Worm (Caenorhabditis elegans) whole organism, early embryonic: ENCODE results near the gene sym-1.

Source experiments
- B0310.2 ChIP-seq: sonication (generic microtip); optimal IDR thresholded peaks from 2 replicates; lab custom pipeline; 2016; ENCODE audit warnings: mild to moderate bottlenecking, missing genetic modification characterization, missing compliant biosample characterization
- F13C5.2 ChIP-seq: sonication (generic microtip); optimal IDR thresholded peaks from 2 replicates; lab custom pipeline; 2017; ENCODE audit warnings: mild to moderate bottlenecking, missing genetic modification characterization, inconsistent platforms, missing compliant biosample characterization
- aly-1 ChIP-seq: sonication (generic microtip); optimal IDR thresholded peaks from 2 replicates; lab custom pipeline; 2016; ENCODE audit warnings: missing genetic modification characterization, missing compliant biosample characterization
- ama-1 ChIP-seq: fragments of 150-350 bp; optimal IDR thresholded peaks from 2 replicates; lab custom pipeline; 2014
- ceh-13 ChIP-seq: fragments of 200-800 bp; sonication (Bioruptor generic); optimal IDR thresholded peaks from 2 replicates; lab custom pipeline; 2018; ENCODE audit warnings: mild to moderate bottlenecking, missing genetic modification characterization, missing compliant biosample characterization
- ceh-36 ChIP-seq: sonication (generic microtip); optimal IDR thresholded peaks from 2 replicates; lab custom pipeline; 2016; ENCODE audit warnings: missing genetic modification characterization, inconsistent platforms, missing compliant biosample characterization
- ets-7 ChIP-seq: sonication (generic microtip); optimal IDR thresholded peaks from 2 replicates; lab custom pipeline; 2016; ENCODE audit warnings: missing genotype, missing genetic modification characterization, missing compliant biosample characterization
- flt-1 ChIP-seq: fragments of 200-800 bp; sonication (Bioruptor generic); IDR thresholded peaks from 2 replicates; pipeline ENCODE4 v1.3.6; 2022; ENCODE audit warnings: missing genetic modification characterization, missing compliant biosample characterization
- hmbx-1 ChIP-seq: sonication (generic microtip); optimal IDR thresholded peaks from 2 replicates; lab custom pipeline; 2016; ENCODE audit warnings: mild to moderate bottlenecking, missing genetic modification characterization, missing compliant biosample characterization
- hmg-4 ChIP-seq: fragments of 200-800 bp; sonication (Bioruptor generic); optimal IDR thresholded peaks from 2 replicates; lab custom pipeline; 2018; ENCODE audit warnings: mild to moderate bottlenecking, missing genetic modification characterization, missing compliant biosample characterization
- hnd-1 ChIP-seq: sonication (generic microtip); optimal IDR thresholded peaks from 2 replicates; lab custom pipeline; 2016; ENCODE audit warnings: missing genetic modification characterization, missing compliant biosample characterization
- pes-1 ChIP-seq: fragments of 200-800 bp; sonication (Bioruptor generic); IDR thresholded peaks from 2 replicates; pipeline ENCODE4 v1.3.6; 2022; ENCODE audit warnings: missing genetic modification reagents, missing genetic modification characterization, missing compliant biosample characterization
- scrt-1 ChIP-seq: fragments of 200-800 bp; sonication (Bioruptor generic); IDR thresholded peaks from 2 replicates; pipeline ENCODE4 v1.3.6; 2022; ENCODE audit warnings: missing genetic modification characterization, missing compliant biosample characterization
- sea-1 ChIP-seq: fragments of 200-800 bp; sonication (Bioruptor generic); conservative IDR thresholded peaks from 2 replicates; pipeline ENCODE4 v1.3.6; 2022; ENCODE audit warnings: missing genetic modification characterization, missing compliant biosample characterization
- tbx-11 ChIP-seq: fragments of 200-800 bp; sonication (Bioruptor generic); IDR thresholded peaks from 2 replicates; pipeline ENCODE4 v1.3.6; 2022; ENCODE audit warnings: missing genetic modification characterization, missing compliant biosample characterization
- tbx-37 ChIP-seq: fragments of 200-800 bp; sonication (Bioruptor generic); conservative IDR thresholded peaks from 2 replicates; pipeline ENCODE4 v1.3.6; 2022; ENCODE audit warnings: missing genetic modification reagents, missing genetic modification characterization, missing compliant biosample characterization
- tra-4 ChIP-seq: sonication (generic microtip); optimal IDR thresholded peaks from 2 replicates; lab custom pipeline; 2017; ENCODE audit warnings: missing genetic modification characterization, missing compliant biosample characterization

sym-1 gene

ce11 chrX:14559519-14560296 lies 21.7 kb upstream of the sym-1 start:
- TF ChIP-seq F13C5.2 (tag; lab: Kevin White, UChicago): no peak
- TF ChIP-seq B0310.2 (tag; lab: Kevin White, UChicago): no peak
- no peak for TF ChIP-seq sea-1 (GFP tag; lab: Robert Waterston, UW)
- no peak for TF ChIP-seq ets-7
- TF ChIP-seq ama-1 (lab: Kevin White, UChicago): no peak
- TF ChIP-seq hmbx-1: no peak
- no peak for TF ChIP-seq tbx-11 (GFP tag; lab: Robert Waterston, UW)
- TF ChIP-seq tra-4: no peak
- no peak for TF ChIP-seq aly-1

DNA sequence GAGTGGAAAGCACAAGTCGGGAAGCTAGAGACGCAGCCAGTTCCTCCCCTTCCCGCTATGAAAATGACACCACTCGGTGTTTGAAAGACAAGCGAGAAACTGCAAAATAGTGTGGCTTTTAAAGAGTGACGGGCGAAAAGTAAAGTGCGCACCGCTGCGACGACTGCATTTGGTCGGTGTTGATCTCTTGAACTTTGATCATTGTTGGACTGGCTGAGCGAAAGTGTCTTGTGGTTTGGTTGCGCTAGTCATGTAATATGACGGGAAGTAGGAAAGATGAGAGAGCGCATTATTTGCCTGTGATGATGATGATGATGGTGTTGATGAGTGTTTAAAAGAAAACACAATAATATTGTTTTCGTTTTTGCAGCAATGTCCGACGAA lies 21.1 kb upstream of the sym-1 start:
- TF ChIP-seq ets-7: no peak
- no peak for TF ChIP-seq tra-4
- peak; percentile 34 for TF ChIP-seq F13C5.2 (tag; lab: Kevin White, UChicago)
- TF ChIP-seq tbx-37: no peak
- no peak for TF ChIP-seq ama-1 (lab: Kevin White, UChicago)
- TF ChIP-seq pes-1 (GFP tag; lab: Robert Waterston, UW): no peak

DNA sequence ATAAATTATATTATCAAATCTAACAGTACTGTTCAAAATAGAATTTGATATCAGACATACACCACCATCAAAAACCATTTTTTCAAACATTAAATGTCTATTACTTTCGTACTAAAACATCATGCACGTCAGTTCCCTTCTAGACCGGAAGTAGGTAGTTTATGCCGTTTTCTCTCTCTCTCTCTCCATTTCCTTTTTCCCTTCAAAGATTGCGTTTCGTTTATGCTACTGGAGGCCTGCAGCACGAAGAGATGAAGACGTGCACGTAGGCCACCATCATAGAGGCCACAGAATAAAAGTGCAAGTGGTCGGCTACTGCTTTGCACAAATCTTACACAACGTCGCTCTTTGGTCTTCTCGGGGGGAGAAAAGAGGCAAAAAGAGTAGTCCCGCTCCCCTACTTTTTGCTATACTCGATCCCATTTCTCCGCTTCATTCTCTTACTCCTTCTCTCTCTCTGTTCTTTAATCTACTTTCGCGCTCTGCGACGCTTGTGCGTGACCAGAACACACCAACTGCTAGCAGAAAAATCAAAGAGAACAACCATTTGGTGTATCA lies 19.9 kb upstream of the sym-1 start:
- TF ChIP-seq ama-1 (lab: Kevin White, UChicago): no peak
- TF ChIP-seq F13C5.2 (tag; lab: Kevin White, UChicago): peak; percentile 12
- no peak for TF ChIP-seq tbx-37

DNA sequence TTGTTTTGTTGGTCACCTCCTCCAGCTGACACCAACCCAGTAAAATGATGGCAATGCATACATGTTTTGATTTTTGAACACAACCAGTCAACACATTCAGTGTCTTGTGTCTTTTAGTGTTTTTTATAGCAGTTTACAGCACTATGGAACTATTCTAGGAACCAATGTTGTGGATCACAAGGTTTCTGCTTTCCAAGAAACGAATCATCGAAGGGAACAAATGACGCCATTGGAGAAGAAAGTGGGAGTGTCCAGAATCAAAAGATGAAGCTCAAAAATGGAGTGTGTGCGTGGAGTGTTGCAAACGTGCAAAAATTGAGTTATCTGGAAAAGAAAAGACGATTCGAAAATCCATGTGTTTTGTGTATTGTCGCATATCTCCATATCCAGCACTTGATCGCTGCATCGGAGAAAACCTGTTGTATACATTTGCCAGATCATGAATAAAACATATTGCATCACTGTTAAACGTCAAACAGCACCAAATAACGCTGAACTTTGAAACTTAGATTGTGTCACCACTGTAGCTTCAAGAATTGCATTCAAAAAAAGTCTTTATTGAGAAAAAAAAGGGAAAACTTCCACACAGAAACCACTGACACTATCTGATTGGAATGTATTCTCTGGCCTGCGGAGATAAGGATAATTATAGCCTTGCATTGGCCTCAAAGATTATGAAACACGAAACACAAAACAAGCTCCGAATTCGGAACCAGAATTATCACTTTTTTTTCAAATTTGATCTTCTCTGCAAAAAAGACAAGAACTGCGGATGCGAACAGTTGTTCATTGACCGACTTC lies 18.9 kb upstream of the sym-1 start:
- TF ChIP-seq hmg-4 (GFP tag; lab: Kevin White, UChicago): no peak
- TF ChIP-seq B0310.2 (tag; lab: Kevin White, UChicago): no peak
- no peak for TF ChIP-seq ama-1 (lab: Kevin White, UChicago)
- TF ChIP-seq ets-7: no peak
- TF ChIP-seq aly-1: no peak
- TF ChIP-seq pes-1 (GFP tag; lab: Robert Waterston, UW): no peak
- no peak for TF ChIP-seq hmbx-1
- TF ChIP-seq hnd-1 (tag; lab: Kevin White, UChicago): no peak
- no peak for TF ChIP-seq tbx-11 (GFP tag; lab: Robert Waterston, UW)

- TF ChIP-seq scrt-1 (GFP tag; lab: Robert Waterston, UW) (no peak), tbx-11 (GFP tag; lab: Robert Waterston, UW) (no peak), sea-1 (GFP tag; lab: Robert Waterston, UW) (no peak), tbx-37 (no peak), aly-1 (no peak), flt-1 (GFP tag; lab: Robert Waterston, UW) (no peak), ama-1 (lab: Kevin White, UChicago) (no peak), tra-4 (no peak), B0310.2 (tag; lab: Kevin White, UChicago) (no peak), pes-1 (GFP tag; lab: Robert Waterston, UW) (no peak), ceh-36 (tag; lab: Kevin White, UChicago) (no peak), hmg-4 (GFP tag; lab: Kevin White, UChicago) (no peak), ceh-13 (GFP tag; lab: Kevin White, UChicago) (no peak), ets-7 (no peak), hnd-1 (tag; lab: Kevin White, UChicago) (no peak), hmbx-1 (no peak), F13C5.2 (tag; lab: Kevin White, UChicago) (no peak)
Measured at ce11 chrX:14563818-14564217, 17.6 kb upstream of the sym-1 start.

DNA sequence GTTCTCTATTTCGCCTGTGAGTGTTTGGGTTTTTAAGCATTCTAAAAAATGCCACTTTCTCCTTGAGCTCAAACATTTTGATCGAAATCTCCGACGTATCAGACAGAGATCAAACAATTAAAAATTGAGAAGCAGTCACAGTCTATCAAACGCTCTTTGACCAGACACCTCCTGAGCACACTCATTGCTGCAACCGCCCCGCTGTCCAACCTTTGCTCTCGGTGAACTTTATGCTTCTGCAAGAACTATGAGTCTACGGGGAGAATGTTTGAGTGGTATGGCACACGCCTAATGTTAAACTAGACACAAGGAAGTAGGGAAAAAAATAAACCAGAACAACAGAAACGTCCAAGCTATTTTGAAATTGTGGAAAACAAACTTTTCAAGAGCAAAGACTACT lies 16.2 kb upstream of the sym-1 start:
- TF ChIP-seq pes-1 (GFP tag; lab: Robert Waterston, UW) (no peak), flt-1 (GFP tag; lab: Robert Waterston, UW) (no peak), F13C5.2 (tag; lab: Kevin White, UChicago) (no peak), ceh-36 (tag; lab: Kevin White, UChicago) (no peak), scrt-1 (GFP tag; lab: Robert Waterston, UW) (no peak), hnd-1 (tag; lab: Kevin White, UChicago) (no peak), tra-4 (no peak), hmbx-1 (no peak), tbx-37 (no peak), aly-1 (no peak), sea-1 (GFP tag; lab: Robert Waterston, UW) (no peak), hmg-4 (GFP tag; lab: Kevin White, UChicago) (no peak), B0310.2 (tag; lab: Kevin White, UChicago) (no peak), tbx-11 (GFP tag; lab: Robert Waterston, UW) (no peak), ceh-13 (GFP tag; lab: Kevin White, UChicago) (no peak), ets-7 (no peak)

DNA sequence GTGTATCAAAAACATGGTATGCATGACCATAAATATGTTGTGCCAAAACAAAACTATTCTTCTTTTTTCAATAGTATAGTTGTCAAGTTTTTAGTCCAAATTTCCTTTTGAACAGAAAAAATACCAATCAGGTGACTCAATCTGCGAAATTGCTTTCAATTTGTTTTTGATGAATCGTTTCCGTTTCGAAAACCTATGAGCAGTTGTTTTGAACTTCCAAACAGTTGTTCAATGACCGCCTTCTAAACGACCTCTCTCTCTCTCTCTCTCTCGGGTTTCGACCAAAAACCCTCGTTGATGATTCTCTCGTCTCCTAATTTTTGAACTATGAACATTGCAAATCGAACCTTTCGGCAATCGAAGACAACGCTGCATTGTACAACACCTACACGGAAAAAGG lies 15.4 kb upstream of the sym-1 start:
- no peak for TF ChIP-seq flt-1 (GFP tag; lab: Robert Waterston, UW)
- TF ChIP-seq tbx-11 (GFP tag; lab: Robert Waterston, UW): no peak
- TF ChIP-seq F13C5.2 (tag; lab: Kevin White, UChicago): no peak
- no peak for TF ChIP-seq ceh-36 (tag; lab: Kevin White, UChicago)
- no peak for TF ChIP-seq hmg-4 (GFP tag; lab: Kevin White, UChicago)
- TF ChIP-seq ama-1 (lab: Kevin White, UChicago): no peak
